Fruit fly (Drosophila melanogaster) whole organism, wandering third instar larva: Measurements from ENCODE around the gene CG7906.

Source experiments
- Dfd ChIP-seq: fragments of >200 bp; optimal IDR thresholded peaks from 2 replicates; lab custom pipeline; 2017; ENCODE audit warnings: missing biosample characterization, missing genetic modification characterization
- Hr83 ChIP-seq: fragments of 200-300 bp; sonication (Bioruptor generic); optimal IDR thresholded peaks from 2 replicates; lab custom pipeline; 2016; ENCODE audit warnings: missing biosample characterization, mild to moderate bottlenecking, missing genetic modification characterization, moderate library complexity; ENCODE audit not compliant: poor library complexity, severe bottlenecking
- OdsH ChIP-seq: fragments of 200-800 bp; sonication (Bioruptor generic); optimal IDR thresholded peaks from 2 replicates; lab custom pipeline; 2016; ENCODE audit warnings: missing biosample characterization, mild to moderate bottlenecking, missing genetic modification characterization
- ey ChIP-seq: fragments of 200-800 bp; sonication (Bioruptor generic); optimal IDR thresholded peaks from 2 replicates; lab custom pipeline; 2016; ENCODE audit warnings: missing biosample characterization, missing genetic modification characterization
- usp ChIP-seq: fragments of >200 bp; optimal IDR thresholded peaks from 2 replicates; lab custom pipeline; 2017; ENCODE audit warnings: missing biosample characterization, missing genetic modification characterization

- TF ChIP-seq Hr83 (GFP tag; lab: Kevin White, UChicago) (no peak), OdsH (GFP tag; lab: Kevin White, UChicago) (no peak), Dfd (no peak), ey (GFP tag; lab: Kevin White, UChicago) (no peak), usp (no peak)
These were observed 24.8 kb upstream of the CG7906 start for dm6 chr3L:14211616-14212015.
